Fruit fly (Drosophila melanogaster) whole organism, adult: Measurements from ENCODE around the gene CG8620.
A peak's percentile ranks its signal among the peaks of the same experiment; 100 is the strongest.

Source experiments
- CG11617 ChIP-seq: fragments of 200-800 bp; sonication (Bioruptor generic); optimal IDR thresholded peaks from 2 replicates; lab custom pipeline; 2017; ENCODE audit warnings: mild to moderate bottlenecking, missing biosample characterization, missing genetic modification reagents, missing genetic modification characterization
- CG12768 ChIP-seq: fragments of 200-800 bp; sonication (Bioruptor generic); optimal IDR thresholded peaks from 2 replicates; lab custom pipeline; 2017; ENCODE audit warnings: missing biosample characterization, missing genetic modification characterization, mild to moderate bottlenecking, moderate library complexity, missing genetic modification reagents
- CG14711 ChIP-seq: fragments of 200-800 bp; sonication (Bioruptor generic); optimal IDR thresholded peaks from 2 replicates; lab custom pipeline; 2018; ENCODE audit warnings: missing biosample characterization, mild to moderate bottlenecking, missing genetic modification characterization, moderate library complexity
- CG1620 ChIP-seq: fragments of 200-800 bp; sonication (Bioruptor generic); optimal IDR thresholded peaks from 2 replicates; lab custom pipeline; 2016; ENCODE audit warnings: missing biosample characterization, missing genetic modification characterization
- CG33017 ChIP-seq: fragments of 200-800 bp; sonication (Bioruptor generic); optimal IDR thresholded peaks from 2 replicates; lab custom pipeline; 2018; ENCODE audit warnings: missing biosample characterization, mild to moderate bottlenecking, missing genetic modification characterization, moderate library complexity
- CG5204 ChIP-seq: fragments of 200-800 bp; sonication (Bioruptor generic); optimal IDR thresholded peaks from 2 replicates; lab custom pipeline; 2016; ENCODE audit warnings: missing biosample characterization, missing genetic modification characterization
- CG7045 ChIP-seq: fragments of 200-800 bp; sonication (Bioruptor generic); optimal IDR thresholded peaks from 2 replicates; lab custom pipeline; 2017; ENCODE audit warnings: missing biosample characterization, mild to moderate bottlenecking, missing genetic modification characterization
- CG7101 ChIP-seq: fragments of 200-800 bp; sonication (Bioruptor generic); optimal IDR thresholded peaks from 2 replicates; lab custom pipeline; 2018; ENCODE audit warnings: missing biosample characterization, mild to moderate bottlenecking, missing genetic modification characterization, moderate library complexity
- Clk ChIP-seq: fragments of 200-800 bp; sonication (Bioruptor generic); optimal IDR thresholded peaks from 2 replicates; lab custom pipeline; 2017; ENCODE audit warnings: missing biosample characterization, missing genetic modification characterization
- Crg-1 ChIP-seq: fragments of 200-800 bp; sonication (Bioruptor generic); optimal IDR thresholded peaks from 2 replicates; lab custom pipeline; 2016; ENCODE audit warnings: missing biosample characterization, missing genetic modification characterization
- Hr96 ChIP-seq: fragments of 200-800 bp; sonication (Bioruptor generic); optimal IDR thresholded peaks from 2 replicates; lab custom pipeline; 2016; ENCODE audit warnings: missing biosample characterization, missing genetic modification characterization
- Mnt ChIP-seq: fragments of 200-800 bp; sonication (Bioruptor generic); optimal IDR thresholded peaks from 2 replicates; lab custom pipeline; 2016; ENCODE audit warnings: missing biosample characterization, mild to moderate bottlenecking, missing genetic modification characterization
- bab1 ChIP-seq: fragments of 200-800 bp; sonication (Bioruptor generic); optimal IDR thresholded peaks from 3 replicates; lab custom pipeline; 2019; ENCODE audit warnings: missing biosample characterization, mild to moderate bottlenecking, missing genetic modification characterization, moderate library complexity
- cic ChIP-seq: fragments of 200-800 bp; sonication (Bioruptor generic); optimal IDR thresholded peaks from 2 replicates; lab custom pipeline; 2017; ENCODE audit warnings: missing biosample characterization, mild to moderate bottlenecking, missing genetic modification characterization, moderate library complexity
- cnc ChIP-seq, 2 experiments: fragments of >200 bp; optimal IDR thresholded peaks; 2 replicates each; lab custom pipeline; 2017
- kay ChIP-seq: fragments of 200-800 bp; sonication (Bioruptor generic); peaks from one replicate; lab custom pipeline; 2016; ENCODE audit warnings: missing biosample characterization, missing genetic modification characterization, borderline replicate concordance
- ovo ChIP-seq: fragments of 200-800 bp; sonication (Bioruptor generic); optimal IDR thresholded peaks from 2 replicates; lab custom pipeline; 2016; ENCODE audit warnings: missing biosample characterization, missing genetic modification characterization
- pad ChIP-seq: fragments of 200-800 bp; sonication (Bioruptor generic); optimal IDR thresholded peaks from 3 replicates; lab custom pipeline; 2017; ENCODE audit warnings: missing biosample characterization, missing genetic modification characterization, mild to moderate bottlenecking, moderate library complexity, missing genetic modification reagents
- tj ChIP-seq: fragments of 200-800 bp; sonication (Bioruptor generic); optimal IDR thresholded peaks from 3 replicates; lab custom pipeline; 2017; ENCODE audit warnings: missing biosample characterization, mild to moderate bottlenecking, missing genetic modification characterization, moderate library complexity
- toe ChIP-seq: fragments of 200-800 bp; sonication (Bioruptor generic); optimal IDR thresholded peaks from 2 replicates; lab custom pipeline; 2016; ENCODE audit warnings: missing biosample characterization, missing genetic modification characterization

The CG8620 gene

DNA sequence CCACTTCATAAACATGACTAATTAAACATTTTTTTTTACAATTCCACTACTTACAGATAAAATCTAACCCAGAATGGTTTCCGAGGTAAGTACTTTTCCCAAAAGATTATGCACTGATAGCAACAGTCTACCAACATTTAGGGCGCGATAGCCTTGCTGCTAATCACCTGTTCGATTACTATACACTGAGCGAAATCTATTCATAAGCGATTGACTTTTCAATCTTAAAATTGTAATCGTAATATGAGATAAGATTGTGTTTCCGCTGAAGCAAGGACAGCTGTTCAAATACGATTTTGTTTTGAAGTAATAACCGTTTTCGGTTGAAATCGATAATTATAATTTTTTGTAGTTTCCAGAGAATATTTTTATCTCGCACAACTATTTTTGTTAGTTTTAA, 25.3 kb upstream of the CG8620 start:
- no peak for TF ChIP-seq Clk (GFP tag; lab: Kevin White, UChicago)
- TF ChIP-seq kay: peak; percentile 9
- peak; percentile 10 for TF ChIP-seq CG7101 (tag; lab: Kevin White, UChicago)
- TF ChIP-seq CG33017: peak; percentile 19

DNA sequence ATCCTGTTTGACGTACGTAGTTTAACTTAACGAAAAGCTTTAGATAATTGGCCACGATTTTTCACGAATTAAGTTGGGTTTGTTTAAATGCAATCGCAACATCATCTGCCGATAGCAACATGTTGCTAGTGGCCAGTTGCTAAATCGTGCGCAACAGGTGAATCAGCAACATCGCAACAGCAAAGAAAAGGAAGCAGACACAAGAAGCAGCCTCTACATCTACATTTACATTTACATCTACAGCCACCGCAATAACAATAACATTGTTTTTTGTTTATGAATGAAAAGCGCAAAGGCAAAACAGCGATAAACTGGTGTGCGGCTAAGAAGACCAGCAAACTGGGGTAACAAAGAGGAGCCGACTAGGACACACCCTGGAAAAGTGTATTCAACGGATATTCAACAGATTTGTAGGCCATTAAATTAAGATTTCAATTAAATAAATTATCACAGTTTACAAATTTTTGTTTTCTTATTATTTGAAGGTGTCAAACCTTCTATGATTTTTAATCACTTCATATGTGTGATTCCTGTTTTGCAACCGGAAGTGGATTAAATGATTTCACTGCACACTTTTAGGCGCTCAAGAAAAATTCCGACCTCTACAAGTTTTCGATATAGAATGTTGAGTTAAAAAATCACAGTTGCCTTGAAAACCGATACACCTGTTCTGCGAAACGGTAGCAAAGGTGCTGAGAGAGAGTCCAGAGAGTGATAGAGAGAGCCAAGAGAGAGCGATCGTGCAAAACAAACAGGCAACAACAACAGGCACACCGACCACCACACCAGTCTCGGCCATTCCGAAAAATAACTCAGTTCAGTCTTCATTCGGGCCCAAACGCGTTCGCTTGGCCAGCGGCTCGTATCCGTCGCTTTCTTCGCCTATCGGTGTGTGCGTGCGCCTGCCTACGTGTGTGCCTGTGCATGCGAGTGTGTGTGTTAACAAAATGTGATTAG, 23.9 kb upstream of the CG8620 start, which contains the start of gene melt:
Gene melt (plus strand): TSS at position 818 of the 957 bp plus-strand sequence.
- TF ChIP-seq tj (GFP tag; lab: Kevin White, UChicago) (no peak), pad (GFP tag; lab: Kevin White, UChicago) (peak; percentile 62), CG12768 (peak; percentile 64), CG33017 (peak; percentile 55), CG14711 (tag; lab: Kevin White, UChicago) (peak; percentile 51), Hr96 (GFP tag; lab: Kevin White, UChicago) (peak; percentile 77), Mnt (peak; percentile 42), CG5204 (GFP tag; lab: Kevin White, UChicago) (peak; percentile 66), ovo (GFP tag; lab: Kevin White, UChicago) (peak; percentile 0), CG1620 (peak; percentile 50), cic (peak; percentile 43), CG7045 (GFP tag; lab: Kevin White, UChicago) (peak; percentile 73), CG11617 (GFP tag; lab: Kevin White, UChicago) (peak; percentile 72), Crg-1 (GFP tag; lab: Kevin White, UChicago) (peak; percentile 64), CG7101 (tag; lab: Kevin White, UChicago) (peak; percentile 66), toe (GFP tag; lab: Kevin White, UChicago) (peak; percentile 61), bab1 (GFP tag; lab: Kevin White, UChicago) (peak; percentile 84), kay (peak; percentile 94), cnc (optimal IDR thresholded peaks at IDR 0.05; lab: Kevin White, UChicago) (no peak), Clk (GFP tag; lab: Kevin White, UChicago) (peak; percentile 7)

DNA sequence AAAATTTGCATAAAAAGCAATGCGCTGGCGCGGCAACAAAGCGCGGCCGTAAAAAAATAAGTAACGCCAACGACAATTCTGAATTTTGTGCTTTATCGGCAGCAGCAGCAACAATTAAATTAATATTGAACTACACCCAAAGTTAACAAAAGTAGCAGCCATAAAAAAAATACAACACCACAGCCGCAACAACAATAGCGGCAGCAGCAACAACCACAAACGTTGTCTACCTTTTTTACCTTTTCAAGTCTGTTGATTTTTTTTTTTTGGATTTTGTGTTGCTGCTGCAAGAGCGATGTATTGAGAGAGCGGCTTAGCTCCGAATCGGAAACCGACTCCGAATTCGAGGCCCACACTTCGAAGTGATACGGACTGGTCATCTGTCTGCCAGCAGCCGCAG, 23.1 kb upstream of the CG8620 start:
- TF ChIP-seq ovo (GFP tag; lab: Kevin White, UChicago) (no peak), tj (GFP tag; lab: Kevin White, UChicago) (peak; percentile 85), CG7045 (GFP tag; lab: Kevin White, UChicago) (no peak), Mnt (no peak), CG33017 (no peak), CG1620 (no peak), pad (GFP tag; lab: Kevin White, UChicago) (no peak), CG12768 (no peak), CG5204 (GFP tag; lab: Kevin White, UChicago) (no peak), Crg-1 (GFP tag; lab: Kevin White, UChicago) (no peak), kay (peak; percentile 54), CG7101 (tag; lab: Kevin White, UChicago) (no peak), toe (GFP tag; lab: Kevin White, UChicago) (no peak), Hr96 (GFP tag; lab: Kevin White, UChicago) (no peak), Clk (GFP tag; lab: Kevin White, UChicago) (no peak), bab1 (GFP tag; lab: Kevin White, UChicago) (no peak), CG11617 (GFP tag; lab: Kevin White, UChicago) (no peak), CG14711 (tag; lab: Kevin White, UChicago) (no peak)

DNA sequence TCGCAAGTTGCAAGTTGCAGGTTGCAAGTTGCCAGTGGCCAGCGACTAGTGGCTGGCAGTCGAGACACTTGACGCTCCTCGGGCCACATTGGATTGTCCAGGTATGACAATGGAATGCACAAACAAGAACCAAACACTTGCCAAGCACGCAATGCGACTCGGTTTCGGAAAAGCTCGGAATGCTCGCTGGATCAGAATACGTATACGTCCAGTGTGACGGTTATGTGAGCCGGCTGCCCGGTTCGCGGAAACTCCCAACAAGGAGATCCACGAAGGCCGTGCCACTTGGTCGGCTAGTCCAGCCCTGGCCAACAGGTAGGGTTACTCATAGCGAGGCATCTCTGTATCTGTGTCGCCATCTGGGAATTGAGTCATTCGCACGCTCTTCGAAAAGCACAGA, 21.2 kb upstream of the CG8620 start:
- TF ChIP-seq pad (GFP tag; lab: Kevin White, UChicago) (no peak), CG7045 (GFP tag; lab: Kevin White, UChicago) (no peak), bab1 (GFP tag; lab: Kevin White, UChicago) (no peak), toe (GFP tag; lab: Kevin White, UChicago) (no peak), tj (GFP tag; lab: Kevin White, UChicago) (no peak), CG33017 (no peak), kay (no peak)

DNA sequence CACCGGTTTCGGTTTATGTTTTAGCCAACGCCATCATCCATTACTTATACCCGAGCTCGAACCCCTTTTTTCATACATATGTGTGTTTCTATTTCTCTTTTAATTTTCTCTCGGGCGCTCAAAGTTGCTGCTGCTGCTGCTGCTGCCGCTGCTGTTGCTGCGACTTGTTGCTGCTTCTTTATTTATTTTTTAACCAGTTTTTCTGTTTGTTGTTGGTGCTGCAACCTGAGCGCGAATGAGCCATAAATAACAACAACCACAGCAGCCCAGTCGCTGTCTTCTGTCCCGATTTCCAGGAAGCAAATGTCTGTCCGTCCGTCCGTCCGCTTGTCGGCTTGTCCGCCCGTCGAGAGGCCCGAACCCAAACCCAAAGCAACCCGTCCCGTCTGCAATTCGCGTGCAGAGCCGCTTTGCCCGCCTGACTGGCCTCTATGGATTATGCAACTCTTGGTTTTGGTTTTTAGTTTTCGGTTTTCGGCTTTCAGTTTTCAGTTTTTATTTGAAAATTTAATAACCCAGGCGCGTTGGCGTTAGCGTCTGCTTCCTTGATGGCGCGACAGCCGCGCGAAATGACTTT, 20.2 kb upstream of the CG8620 start:
- TF ChIP-seq Mnt: no peak

DNA sequence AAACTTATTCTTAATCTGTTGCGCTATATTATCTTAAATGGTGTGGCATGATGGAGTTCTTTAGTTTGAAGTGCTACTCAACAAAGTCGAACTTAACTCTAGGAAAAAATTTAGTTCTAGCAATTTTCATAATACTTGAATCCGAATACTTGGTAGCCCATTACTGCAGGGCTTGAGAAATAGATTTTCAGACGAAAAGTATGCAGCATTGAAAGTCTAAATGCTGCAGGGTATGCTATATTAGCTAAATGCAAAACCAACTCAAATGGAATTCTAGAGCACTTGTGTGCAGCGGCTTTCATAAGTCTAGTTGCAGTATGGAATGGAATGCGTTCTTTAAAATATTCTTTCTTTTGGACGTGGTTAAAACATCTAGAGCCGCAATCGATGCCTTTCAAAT, 14.6 kb upstream of the CG8620 start:
- TF ChIP-seq Crg-1 (GFP tag; lab: Kevin White, UChicago) (no peak), CG1620 (no peak), CG14711 (tag; lab: Kevin White, UChicago) (no peak), tj (GFP tag; lab: Kevin White, UChicago) (no peak), Hr96 (GFP tag; lab: Kevin White, UChicago) (no peak), CG5204 (GFP tag; lab: Kevin White, UChicago) (no peak), CG7045 (GFP tag; lab: Kevin White, UChicago) (no peak), CG7101 (tag; lab: Kevin White, UChicago) (no peak), cic (no peak), pad (GFP tag; lab: Kevin White, UChicago) (no peak), Mnt (no peak), CG11617 (GFP tag; lab: Kevin White, UChicago) (no peak), cnc (optimal IDR thresholded peaks at IDR 0.05; lab: Kevin White, UChicago) (no peak), CG33017 (no peak), CG12768 (no peak), bab1 (GFP tag; lab: Kevin White, UChicago) (no peak)
